Worm (Caenorhabditis elegans) whole organism, early embryonic: Measurements from ENCODE around the gene F44A2.7.

Source experiments
- B0310.2 ChIP-seq: sonication (generic microtip); optimal IDR thresholded peaks from 2 replicates; lab custom pipeline; 2016; ENCODE audit warnings: mild to moderate bottlenecking, missing genetic modification characterization, missing compliant biosample characterization
- F13C5.2 ChIP-seq: sonication (generic microtip); optimal IDR thresholded peaks from 2 replicates; lab custom pipeline; 2017; ENCODE audit warnings: mild to moderate bottlenecking, missing genetic modification characterization, inconsistent platforms, missing compliant biosample characterization
- aly-1 ChIP-seq: sonication (generic microtip); optimal IDR thresholded peaks from 2 replicates; lab custom pipeline; 2016; ENCODE audit warnings: missing genetic modification characterization, missing compliant biosample characterization
- ama-1 ChIP-seq: fragments of 150-350 bp; optimal IDR thresholded peaks from 2 replicates; lab custom pipeline; 2014
- ceh-13 ChIP-seq: fragments of 200-800 bp; sonication (Bioruptor generic); optimal IDR thresholded peaks from 2 replicates; lab custom pipeline; 2018; ENCODE audit warnings: mild to moderate bottlenecking, missing genetic modification characterization, missing compliant biosample characterization
- ceh-36 ChIP-seq: sonication (generic microtip); optimal IDR thresholded peaks from 2 replicates; lab custom pipeline; 2016; ENCODE audit warnings: missing genetic modification characterization, inconsistent platforms, missing compliant biosample characterization
- ets-7 ChIP-seq: sonication (generic microtip); optimal IDR thresholded peaks from 2 replicates; lab custom pipeline; 2016; ENCODE audit warnings: missing genotype, missing genetic modification characterization, missing compliant biosample characterization
- flt-1 ChIP-seq: fragments of 200-800 bp; sonication (Bioruptor generic); IDR thresholded peaks from 2 replicates; pipeline ENCODE4 v1.3.6; 2022; ENCODE audit warnings: missing genetic modification characterization, missing compliant biosample characterization
- hmbx-1 ChIP-seq: sonication (generic microtip); optimal IDR thresholded peaks from 2 replicates; lab custom pipeline; 2016; ENCODE audit warnings: mild to moderate bottlenecking, missing genetic modification characterization, missing compliant biosample characterization
- hmg-4 ChIP-seq: fragments of 200-800 bp; sonication (Bioruptor generic); optimal IDR thresholded peaks from 2 replicates; lab custom pipeline; 2018; ENCODE audit warnings: mild to moderate bottlenecking, missing genetic modification characterization, missing compliant biosample characterization
- hnd-1 ChIP-seq: sonication (generic microtip); optimal IDR thresholded peaks from 2 replicates; lab custom pipeline; 2016; ENCODE audit warnings: missing genetic modification characterization, missing compliant biosample characterization
- pes-1 ChIP-seq: fragments of 200-800 bp; sonication (Bioruptor generic); IDR thresholded peaks from 2 replicates; pipeline ENCODE4 v1.3.6; 2022; ENCODE audit warnings: missing genetic modification reagents, missing genetic modification characterization, missing compliant biosample characterization
- scrt-1 ChIP-seq: fragments of 200-800 bp; sonication (Bioruptor generic); IDR thresholded peaks from 2 replicates; pipeline ENCODE4 v1.3.6; 2022; ENCODE audit warnings: missing genetic modification characterization, missing compliant biosample characterization
- sea-1 ChIP-seq: fragments of 200-800 bp; sonication (Bioruptor generic); conservative IDR thresholded peaks from 2 replicates; pipeline ENCODE4 v1.3.6; 2022; ENCODE audit warnings: missing genetic modification characterization, missing compliant biosample characterization
- tbx-11 ChIP-seq: fragments of 200-800 bp; sonication (Bioruptor generic); IDR thresholded peaks from 2 replicates; pipeline ENCODE4 v1.3.6; 2022; ENCODE audit warnings: missing genetic modification characterization, missing compliant biosample characterization
- tbx-37 ChIP-seq: fragments of 200-800 bp; sonication (Bioruptor generic); conservative IDR thresholded peaks from 2 replicates; pipeline ENCODE4 v1.3.6; 2022; ENCODE audit warnings: missing genetic modification reagents, missing genetic modification characterization, missing compliant biosample characterization
- tra-4 ChIP-seq: sonication (generic microtip); optimal IDR thresholded peaks from 2 replicates; lab custom pipeline; 2017; ENCODE audit warnings: missing genetic modification characterization, missing compliant biosample characterization

Gene F44A2.7

ce11 chrV:9338452-9338851 lies 17.2 kb downstream of the F44A2.7 start:
- TF ChIP-seq tbx-37 (GFP tag; lab: Robert Waterston, UW) (no peak), ceh-13 (GFP tag; lab: Kevin White, UChicago) (no peak), tra-4 (tag; lab: Kevin White, UChicago) (no peak), F13C5.2 (no peak), pes-1 (GFP tag; lab: Robert Waterston, UW) (no peak), aly-1 (no peak), sea-1 (GFP tag; lab: Robert Waterston, UW) (0 out of 2 replicates have a peak, but pooled peaks have one; percentile 12)

- TF ChIP-seq ets-7 (tag; lab: Kevin White, UChicago) (no peak), F13C5.2 (no peak), flt-1 (GFP tag; lab: Robert Waterston, UW) (no peak), tbx-37 (GFP tag; lab: Robert Waterston, UW) (no peak), scrt-1 (GFP tag; lab: Robert Waterston, UW) (no peak), ceh-36 (no peak), tbx-11 (GFP tag; lab: Robert Waterston, UW) (no peak), ceh-13 (GFP tag; lab: Kevin White, UChicago) (no peak), aly-1 (no peak), ama-1 (lab: Kevin White, UChicago) (no peak), tra-4 (tag; lab: Kevin White, UChicago) (no peak), hmbx-1 (no peak), pes-1 (GFP tag; lab: Robert Waterston, UW) (no peak), sea-1 (GFP tag; lab: Robert Waterston, UW) (no peak), hmg-4 (GFP tag; lab: Kevin White, UChicago) (no peak), hnd-1 (tag; lab: Kevin White, UChicago) (no peak), B0310.2 (tag; lab: Kevin White, UChicago) (no peak)
These were observed 19.0 kb downstream of the F44A2.7 start for ce11 chrV:9340318-9340717.

ce11 chrV:9341814-9342213 lies 20.5 kb downstream of the F44A2.7 start:
- TF ChIP-seq scrt-1 (GFP tag; lab: Robert Waterston, UW), result peak; percentile 40; the same call in 1 of the 2 replicates

ce11 chrV:9342282-9342681 lies 21.0 kb downstream of the F44A2.7 start:
- peak; percentile 38; the same call in 1 of the 2 replicates for TF ChIP-seq tbx-11 (GFP tag; lab: Robert Waterston, UW)
- peak; percentile 62; the same call in 1 of the 2 replicates for TF ChIP-seq sea-1 (GFP tag; lab: Robert Waterston, UW)
- peak; percentile 60; the same call in 1 of the 2 replicates for TF ChIP-seq flt-1 (GFP tag; lab: Robert Waterston, UW)
- TF ChIP-seq pes-1 (GFP tag; lab: Robert Waterston, UW), result peak; percentile 69

ce11 chrV:9342965-9343628 lies 21.8 kb downstream of the F44A2.7 start:
- TF ChIP-seq ama-1 (lab: Kevin White, UChicago), result peak; percentile 6
- TF ChIP-seq pes-1 (GFP tag; lab: Robert Waterston, UW), result peak; percentile 56; the same call in 1 of the 2 replicates
- TF ChIP-seq aly-1, result no peak
- TF ChIP-seq tbx-11 (GFP tag; lab: Robert Waterston, UW), result 0 out of 2 replicates have a peak, but pooled peaks have one; percentile 46

- TF ChIP-seq ceh-13 (GFP tag; lab: Kevin White, UChicago) (peak; percentile 38), F13C5.2 (peak; percentile 98), ets-7 (tag; lab: Kevin White, UChicago) (peak; percentile 54), flt-1 (GFP tag; lab: Robert Waterston, UW) (peak; percentile 64), hmg-4 (GFP tag; lab: Kevin White, UChicago) (peak; percentile 86), tra-4 (tag; lab: Kevin White, UChicago) (peak; percentile 52), tbx-11 (GFP tag; lab: Robert Waterston, UW) (peak; percentile 62), scrt-1 (GFP tag; lab: Robert Waterston, UW) (0 out of 2 replicates have a peak, but pooled peaks have one; percentile 45), pes-1 (GFP tag; lab: Robert Waterston, UW) (peak; percentile 68), hmbx-1 (peak; percentile 66), tbx-37 (GFP tag; lab: Robert Waterston, UW) (no peak), aly-1 (peak; percentile 70), B0310.2 (tag; lab: Kevin White, UChicago) (peak; percentile 62), hnd-1 (tag; lab: Kevin White, UChicago) (peak; percentile 57), ceh-36 (peak; percentile 70), ama-1 (lab: Kevin White, UChicago) (peak; percentile 99), sea-1 (GFP tag; lab: Robert Waterston, UW) (peak; percentile 62; the same call in 1 of the 2 replicates)
These were observed 22.6 kb downstream of the F44A2.7 start, which contains the start of gene tos-1 for ce11 chrV:9343629-9344624. Gene tos-1, minus strand, starts transcription at chrV:9344203.

- TF ChIP-seq tra-4 (tag; lab: Kevin White, UChicago) (no peak), tbx-37 (GFP tag; lab: Robert Waterston, UW) (no peak), tbx-11 (GFP tag; lab: Robert Waterston, UW) (no peak), hmbx-1 (no peak), sea-1 (GFP tag; lab: Robert Waterston, UW) (no peak), B0310.2 (tag; lab: Kevin White, UChicago) (no peak), ceh-36 (no peak), ets-7 (tag; lab: Kevin White, UChicago) (no peak), ama-1 (lab: Kevin White, UChicago) (no peak), pes-1 (GFP tag; lab: Robert Waterston, UW) (no peak), ceh-13 (GFP tag; lab: Kevin White, UChicago) (no peak), F13C5.2 (no peak), flt-1 (GFP tag; lab: Robert Waterston, UW) (no peak), hmg-4 (GFP tag; lab: Kevin White, UChicago) (no peak), scrt-1 (GFP tag; lab: Robert Waterston, UW) (no peak), aly-1 (no peak), hnd-1 (tag; lab: Kevin White, UChicago) (no peak)
These were observed 25.5 kb downstream of the F44A2.7 start, which contains the start of the genes K07B1.7 and try-5 for ce11 chrV:9346804-9347203. Gene K07B1.7, minus strand, starts transcription at chrV:9346962. Gene try-5, plus strand, starts transcription at chrV:9347044.
